Fruit fly (Drosophila melanogaster): Measurements from ENCODE around the gene hfw.

DNA sequence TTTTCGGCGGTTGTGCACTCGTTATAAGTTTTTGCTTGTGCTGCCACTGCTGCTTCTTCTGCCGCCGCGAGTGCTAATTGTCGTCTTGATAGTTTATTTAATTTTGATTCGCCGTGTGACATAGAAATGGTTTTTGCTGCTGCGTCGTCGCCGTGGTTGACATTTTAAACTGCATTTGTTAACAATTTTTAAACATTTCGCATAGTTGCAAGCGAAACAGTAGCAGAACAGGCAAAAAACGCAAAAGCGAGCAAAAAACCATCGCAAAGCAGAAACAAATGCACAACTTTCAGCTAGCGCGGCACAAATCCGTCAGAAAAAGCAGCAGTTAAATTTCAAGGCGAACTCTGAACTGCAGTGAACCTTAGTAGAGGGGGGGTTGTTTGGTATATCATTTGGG lies 45.7 kb upstream of the hfw start:
- TF ChIP-seq CG8159 (tag; optimal IDR thresholded peaks at IDR 0.05), result no peak
- TF ChIP-seq CG15710 (tag; optimal IDR thresholded peaks at IDR 0.05), result no peak
- no peak for TF ChIP-seq CG10348 (GFP tag; IDR thresholded peaks at IDR 0.05)
- no peak for TF ChIP-seq CG32121 (GFP tag; IDR thresholded peaks at IDR 0.05)
- TF ChIP-seq CG13204 (GFP tag; optimal IDR thresholded peaks at IDR 0.05), result no peak
- no peak for TF ChIP-seq CG14655 (GFP tag; optimal IDR thresholded peaks at IDR 0.05)
- no peak for TF ChIP-seq rn (GFP tag; IDR thresholded peaks at IDR 0.05)
- no peak for TF ChIP-seq Pif1A (GFP tag; optimal IDR thresholded peaks at IDR 0.05)
- TF ChIP-seq CG34367 (tag; optimal IDR thresholded peaks at IDR 0.05), result no peak
- no peak for TF ChIP-seq EcR (GFP tag; optimal IDR thresholded peaks at IDR 0.05)
- TF ChIP-seq CG8301 (tag; optimal IDR thresholded peaks at IDR 0.05), result no peak
- TF ChIP-seq CG12605 (GFP tag; IDR thresholded peaks at IDR 0.05), result no peak
- TF ChIP-seq D1 (tag; optimal IDR thresholded peaks at IDR 0.05), result no peak
- TF ChIP-seq Snoo (tag; optimal IDR thresholded peaks at IDR 0.05), result no peak
